Worm (Caenorhabditis elegans): ENCODE data around the gene Y27F2A.8.

ce11 chrII:3145842-3146241 lies 37.7 kb upstream of the Y27F2A.8 start, which contains the start of gene T10D4.15:
- TF ChIP-seq lin-15B (tag; optimal IDR thresholded peaks at IDR 0.05) (no peak), C16A3.4 (tag; optimal IDR thresholded peaks at IDR 0.05) (no peak), snu-23 (GFP tag; optimal IDR thresholded peaks at IDR 0.05) (no peak)
